Worm (Caenorhabditis elegans): Measurements from ENCODE around the gene B0464.9.

- TF ChIP-seq him-1 (tag; optimal IDR thresholded peaks at IDR 0.05), result no peak
- no peak for TF ChIP-seq dao-5 (tag; optimal IDR thresholded peaks at IDR 0.05)
- no peak for TF ChIP-seq W03F9.2 (tag; optimal IDR thresholded peaks at IDR 0.05)
Observed at ce11 chrIII:9501072-9501471, 35.5 kb downstream of the B0464.9 start.

Data from whole organism, L4/young adult.